Fruit fly (Drosophila melanogaster) whole organism, larva: ENCODE measurements around the gene stnA.

Source experiments
- noc ChIP-seq: fragments of 200-800 bp; sonication (Bioruptor generic); optimal IDR thresholded peaks from 3 replicates; lab custom pipeline; 2019; ENCODE audit warnings: missing biosample characterization, mild to moderate bottlenecking, missing genetic modification characterization, moderate library complexity

stnA gene

dm6 chrX:23004598-23005469 lies at the start of gene stnA, which contains the start of gene stnB:
stnA (minus strand) TSS chrX:23004648.
stnB (minus strand) TSS chrX:23004648.
- TF ChIP-seq noc: no peak

- TF ChIP-seq noc: no peak
Observed at dm6 chrX:23035766-23036165, 31.3 kb upstream of the stnA start, which contains the start of gene CG12061. CG12061 (plus strand) TSS chrX:23036066.

- no peak for TF ChIP-seq noc
Observed at dm6 chrX:23022598-23022997, 18.1 kb upstream of the stnA start, which contains the start of gene zyd. zyd (plus strand) TSS chrX:23022898.

- TF ChIP-seq noc: peak; percentile 36
Observed at dm6 chrX:23013208-23013607, 8.8 kb upstream of the stnA start, which contains the start of the genes Rab21 and Coa7. Rab21 (minus strand) TSS chrX:23013409. Coa7 (plus strand) TSS chrX:23013495.

- peak; percentile 14 for TF ChIP-seq noc
Observed at dm6 chrX:23011859-23012258, 7.4 kb upstream of the stnA start.

dm6 chrX:23011203-23011602 lies 6.8 kb upstream of the stnA start, which contains the start of gene FucTC:
FucTC (minus strand) TSS chrX:23011303.
- no peak for TF ChIP-seq noc

- peak; percentile 74 for TF ChIP-seq noc
Observed at dm6 chrX:23010651-23011050, 6.2 kb upstream of the stnA start.

dm6 chrX:23007399-23007798 lies 3.0 kb upstream of the stnA start:
- no peak for TF ChIP-seq noc

dm6 chrX:23006925-23007324 lies 2.5 kb upstream of the stnA start:
- no peak for TF ChIP-seq noc

dm6 chrX:22981508-22981907 lies 22.9 kb downstream of the stnA start:
- no peak for TF ChIP-seq noc

DNA sequence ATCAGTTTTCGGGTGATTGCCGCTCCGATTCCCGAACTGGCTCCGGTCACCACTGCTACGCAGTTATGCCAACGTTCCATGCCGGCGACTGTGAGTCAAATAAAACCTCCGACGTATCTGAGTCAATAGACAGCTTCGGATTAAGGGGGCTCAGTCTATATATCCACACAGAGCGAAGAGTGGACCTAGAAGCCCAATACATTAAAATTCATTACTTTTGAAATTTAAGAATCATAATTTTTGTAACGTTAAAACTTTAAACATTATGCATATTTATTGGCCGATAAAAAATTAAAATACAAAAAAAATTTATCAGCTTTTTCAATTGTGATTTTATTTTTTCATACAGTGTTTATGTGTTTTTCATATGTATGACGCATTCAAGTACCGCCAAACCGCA lies 42.2 kb downstream of the stnA start, which contains the start of gene CG40485:
TSS of gene CG40485 (minus strand) at position 101 of the 400 bp plus-strand sequence.
- TF ChIP-seq noc: no peak

dm6 chrX:22959991-22960390 lies 44.5 kb downstream of the stnA start, which contains the start of gene CG40486:
CG40486 (minus strand) TSS chrX:22960091.
- TF ChIP-seq noc: no peak

dm6 chrX:22945021-22945420 lies 59.4 kb downstream of the stnA start, which contains the start of gene Cnep1r1:
Cnep1r1 (plus strand) TSS chrX:22945321.
- no peak for TF ChIP-seq noc
